Fruit fly (Drosophila melanogaster) whole organism, embryonic: Measurements from ENCODE around the gene CG2147.

Experiments used
- CG10565 ChIP-seq: fragments of 200-800 bp; sonication (Bioruptor generic); optimal IDR thresholded peaks from 3 replicates; lab custom pipeline; 2016; ENCODE audit warnings: missing biosample characterization, mild to moderate bottlenecking, missing genetic modification characterization
- CG11093 ChIP-seq: fragments of 200-800 bp; sonication (Bioruptor generic); IDR thresholded peaks from 3 replicates; pipeline ENCODE4 v1.3.6; 2022; ENCODE audit warnings: missing biosample characterization, missing genetic modification characterization
- CG13424 ChIP-seq: fragments of 200-800 bp; sonication (Bioruptor generic); optimal IDR thresholded peaks from 2 replicates; lab custom pipeline; 2019; ENCODE audit warnings: missing biosample characterization, mild to moderate bottlenecking, missing genetic modification characterization, moderate library complexity
- CG14050 ChIP-seq: fragments of 200-800 bp; sonication (Bioruptor generic); IDR thresholded peaks from 3 replicates; pipeline ENCODE4 v1.3.6; 2022; ENCODE audit warnings: missing biosample characterization, missing genetic modification characterization
- CG14441 ChIP-seq: fragments of 200-800 bp; sonication (Bioruptor generic); IDR thresholded peaks from 2 replicates; pipeline ENCODE4 v1.3.6; 2022; ENCODE audit warnings: missing biosample characterization, missing genetic modification characterization
- CG14860 ChIP-seq: fragments of 200-800 bp; sonication (Bioruptor generic); IDR thresholded peaks from 3 replicates; pipeline ENCODE4 v1.3.6; 2022; ENCODE audit warnings: missing biosample characterization, missing genetic modification characterization; ENCODE audit not compliant: partially characterized antibody
- CG1529 ChIP-seq: fragments of 200-800 bp; sonication (Bioruptor generic); optimal IDR thresholded peaks from 3 replicates; lab custom pipeline; 2018; ENCODE audit warnings: missing biosample characterization, missing genetic modification characterization
- CG16779 ChIP-seq: fragments of 200-800 bp; sonication (Bioruptor generic); IDR thresholded peaks from 2 replicates; pipeline ENCODE4 v1.3.6; 2022; ENCODE audit warnings: missing biosample characterization, missing genetic modification characterization
- CG16815 ChIP-seq: fragments of 200-800 bp; sonication (Bioruptor generic); optimal IDR thresholded peaks from 3 replicates; lab custom pipeline; 2017; ENCODE audit warnings: missing biosample characterization, mild to moderate bottlenecking, missing genetic modification characterization
- CG17186 ChIP-seq: fragments of 200-800 bp; sonication (Bioruptor generic); optimal IDR thresholded peaks from 3 replicates; lab custom pipeline; 2017; ENCODE audit warnings: missing biosample characterization, missing genetic modification reagents, missing genetic modification characterization
- CG17328 ChIP-seq: fragments of 200-800 bp; sonication (Bioruptor generic); IDR thresholded peaks from 2 replicates; pipeline ENCODE4 v1.3.6; 2022; ENCODE audit warnings: missing biosample characterization, missing genetic modification characterization
- CG2202 ChIP-seq: fragments of 200-800 bp; sonication (Bioruptor generic); optimal IDR thresholded peaks from 2 replicates; lab custom pipeline; 2018; ENCODE audit warnings: missing biosample characterization, mild to moderate bottlenecking, missing genetic modification characterization
- CG31388 ChIP-seq: fragments of 200-800 bp; sonication (Bioruptor generic); optimal IDR thresholded peaks from 2 replicates; lab custom pipeline; 2016; ENCODE audit warnings: missing biosample characterization, missing genetic modification characterization
- CG33557 ChIP-seq: fragments of 200-800 bp; sonication (Bioruptor generic); optimal IDR thresholded peaks from 2 replicates; lab custom pipeline; 2019; ENCODE audit warnings: missing biosample characterization, mild to moderate bottlenecking, missing genetic modification characterization, moderate library complexity
- CG4360 ChIP-seq: fragments of 200-800 bp; sonication (Bioruptor generic); IDR thresholded peaks from 2 replicates; pipeline ENCODE4 v1.3.6; 2022; ENCODE audit warnings: missing biosample characterization, missing genetic modification characterization
- CG6765 ChIP-seq: fragments of 200-800 bp; sonication (Bioruptor generic); optimal IDR thresholded peaks from 3 replicates; lab custom pipeline; 2017; ENCODE audit warnings: missing biosample characterization, mild to moderate bottlenecking, missing genetic modification characterization
- CG8765 ChIP-seq: fragments of 200-800 bp; sonication (Bioruptor generic); IDR thresholded peaks from 2 replicates; pipeline ENCODE4 v1.3.6; 2022; ENCODE audit warnings: missing biosample characterization, missing genetic modification characterization
- Chrac-16 ChIP-seq: fragments of 200-800 bp; sonication (Bioruptor generic); optimal IDR thresholded peaks from 3 replicates; lab custom pipeline; 2016; ENCODE audit warnings: missing biosample characterization, missing genetic modification characterization
- Dbx ChIP-seq: fragments of 200-800 bp; sonication (Bioruptor generic); IDR thresholded peaks from 3 replicates; pipeline ENCODE4 v1.3.6; 2022; ENCODE audit warnings: missing biosample characterization, missing genetic modification characterization
- Dfd ChIP-seq, 2 experiments: fragments of >200 bp; optimal IDR thresholded peaks; 2 replicates each; lab custom pipeline; 2017; ENCODE audit warnings: missing biosample characterization in 2 of 2, missing genetic modification characterization in 2 of 2
- Drgx ChIP-seq: fragments of 200-800 bp; sonication (Bioruptor generic); IDR thresholded peaks from 2 replicates; pipeline ENCODE4 v1.3.6; 2022; ENCODE audit warnings: missing biosample characterization, missing genetic modification characterization
- ERR ChIP-seq: fragments of 200-800 bp; sonication (Bioruptor generic); optimal IDR thresholded peaks from 2 replicates; lab custom pipeline; 2016; ENCODE audit warnings: missing biosample characterization, missing genetic modification characterization
- Ets65A ChIP-seq: fragments of 200-800 bp; sonication (Bioruptor generic); peaks from one replicate; lab custom pipeline; 2016; ENCODE audit warnings: missing biosample characterization, missing genetic modification characterization
- Fer1 ChIP-seq: fragments of 200-800 bp; sonication (Bioruptor generic); optimal IDR thresholded peaks from 2 replicates; lab custom pipeline; 2017; ENCODE audit warnings: missing biosample characterization, mild to moderate bottlenecking, missing genetic modification characterization
- HmgD ChIP-seq: fragments of 200-800 bp; sonication (Bioruptor generic); optimal IDR thresholded peaks from 3 replicates; lab custom pipeline; 2016; ENCODE audit warnings: missing biosample characterization, missing genetic modification characterization
- Hr39 ChIP-seq: fragments of >200 bp; optimal IDR thresholded peaks from 2 replicates; lab custom pipeline; 2017
- Med ChIP-seq: fragments of 200-800 bp; sonication (Bioruptor generic); peaks from one replicate; lab custom pipeline; 2016; ENCODE audit warnings: missing biosample characterization, missing genetic modification characterization, mild to moderate bottlenecking, inconsistent platforms, moderate library complexity
- Ssrp ChIP-seq: fragments of 200-800 bp; sonication (Bioruptor generic); optimal IDR thresholded peaks from 2 replicates; lab custom pipeline; 2018; ENCODE audit warnings: missing biosample characterization, mild to moderate bottlenecking, missing genetic modification characterization, moderate library complexity
- al ChIP-seq: fragments of 200-800 bp; sonication (Bioruptor generic); IDR thresholded peaks from 2 replicates; pipeline ENCODE4 v1.3.6; 2022; ENCODE audit warnings: missing biosample characterization, missing genetic modification characterization
- ara ChIP-seq: fragments of 200-800 bp; sonication (Bioruptor generic); IDR thresholded peaks from 2 replicates; pipeline ENCODE4 v1.3.6; 2022; ENCODE audit warnings: missing biosample characterization, missing genetic modification characterization
- bigmax ChIP-seq: fragments of 200-800 bp; sonication (Bioruptor generic); optimal IDR thresholded peaks from 2 replicates; lab custom pipeline; 2018; ENCODE audit warnings: missing biosample characterization, mild to moderate bottlenecking, missing genetic modification characterization
- cad ChIP-seq: fragments of >200 bp; optimal IDR thresholded peaks from 2 replicates; lab custom pipeline; 2017; ENCODE audit warnings: missing biosample characterization, missing genetic modification characterization
- chif ChIP-seq, 2 experiments: fragments of 200-800 bp; sonication (Bioruptor generic); optimal IDR thresholded peaks; 3 replicates each; lab custom pipeline; 2016; ENCODE audit warnings: missing biosample characterization in 2 of 2, missing genetic modification characterization in 2 of 2
- ci ChIP-seq: fragments of 200-800 bp; sonication (Bioruptor generic); IDR thresholded peaks from 3 replicates; pipeline ENCODE4 v1.3.6; 2022; ENCODE audit warnings: missing biosample characterization, missing genetic modification characterization
- crol ChIP-seq: fragments of 200-800 bp; sonication (Bioruptor generic); IDR thresholded peaks from 2 replicates; pipeline ENCODE4 v1.3.6; 2022; ENCODE audit warnings: missing biosample characterization, missing genetic modification characterization
- cwo ChIP-seq: fragments of 200-800 bp; sonication (Bioruptor generic); optimal IDR thresholded peaks from 3 replicates; lab custom pipeline; 2017; ENCODE audit warnings: missing biosample characterization, missing genetic modification characterization, mild to moderate bottlenecking, moderate library complexity, missing genetic modification reagents
- dmrt99B ChIP-seq: fragments of 200-800 bp; sonication (Bioruptor generic); optimal IDR thresholded peaks from 2 replicates; lab custom pipeline; 2018; ENCODE audit warnings: missing biosample characterization, mild to moderate bottlenecking, missing genetic modification characterization, moderate library complexity
- dpn ChIP-seq, 2 experiments: fragments of 200-800 bp; sonication (Bioruptor generic); optimal IDR thresholded peaks; 3 replicates each; lab custom pipeline; 2016; ENCODE audit warnings: missing biosample characterization in 2 of 2, missing genetic modification characterization in 2 of 2
- dysf ChIP-seq: fragments of 200-800 bp; sonication (Bioruptor generic); IDR thresholded peaks from 3 replicates; pipeline ENCODE4 v1.3.6; 2022; ENCODE audit warnings: missing biosample characterization, missing genetic modification characterization
- gcm ChIP-seq: fragments of 200-800 bp; sonication (Bioruptor generic); optimal IDR thresholded peaks from 2 replicates; lab custom pipeline; 2019; ENCODE audit warnings: missing biosample characterization, mild to moderate bottlenecking, missing genetic modification characterization, moderate library complexity
- lmd ChIP-seq: fragments of 200-800 bp; sonication (Bioruptor generic); IDR thresholded peaks from 2 replicates; pipeline ENCODE4 v1.3.6; 2022; ENCODE audit warnings: missing biosample characterization, missing genetic modification characterization
- onecut ChIP-seq: fragments of 200-800 bp; sonication (Bioruptor generic); IDR thresholded peaks from 2 replicates; pipeline ENCODE4 v1.3.6; 2022; ENCODE audit warnings: missing biosample characterization, missing genetic modification characterization
- pan ChIP-seq, 4 experiments: fragments of >200 bp in 3 of 4; fragments of 200-800 bp in 1 of 4; sonication (Bioruptor generic) in 1 of 4; optimal IDR thresholded peaks in 3 of 4; IDR thresholded peaks in 1 of 4; 2 replicates each; pipeline versions ENCODE4 v1.3.6 to Lab custom; 2017 to 2022; ENCODE audit warnings: missing biosample characterization in 2 of 4, missing genetic modification characterization in 2 of 4, mixed read lengths in 1 of 4
- prd ChIP-seq, 3 experiments: fragments of >200 bp in 2 of 3; fragments of 200-800 bp in 1 of 3; sonication (Bioruptor generic) in 1 of 3; optimal IDR thresholded peaks in 2 of 3; IDR thresholded peaks in 1 of 3; 2 replicates in 2 of 3; 3 replicates in 1 of 3; pipeline versions ENCODE4 v1.3.6 to Lab custom; 2017 to 2022; ENCODE audit warnings: missing biosample characterization in 1 of 3, missing genetic modification characterization in 1 of 3
- sc ChIP-seq, 3 experiments: fragments of >200 bp in 2 of 3; fragments of 200-800 bp in 1 of 3; sonication (Bioruptor generic) in 1 of 3; optimal IDR thresholded peaks; 2 replicates in 2 of 3; 3 replicates in 1 of 3; lab custom pipeline; 2017; ENCODE audit warnings: mild to moderate bottlenecking in 1 of 3, missing biosample characterization in 1 of 3, missing genetic modification characterization in 1 of 3, missing genetic modification reagents in 1 of 3
- sisA ChIP-seq: fragments of 200-800 bp; sonication (Bioruptor generic); IDR thresholded peaks from 2 replicates; pipeline ENCODE4 v1.3.6; 2022; ENCODE audit warnings: missing biosample characterization, missing genetic modification characterization
- so ChIP-seq: fragments of 200-800 bp; sonication (Bioruptor generic); IDR thresholded peaks from 3 replicates; pipeline ENCODE4 v1.3.6; 2022; ENCODE audit warnings: missing biosample characterization, missing genetic modification characterization
- ttk ChIP-seq: fragments of 200-800 bp; sonication (Bioruptor generic); IDR thresholded peaks from 2 replicates; pipeline ENCODE4 v2.1.2; 2022; ENCODE audit warnings: missing biosample characterization, missing genetic modification characterization
- usp ChIP-seq: fragments of >200 bp; optimal IDR thresholded peaks from 2 replicates; lab custom pipeline; 2017; ENCODE audit warnings: missing biosample characterization, missing genetic modification characterization

The CG2147 gene

dm6 chrX:8206561-8206960, 33.9 kb upstream of the CG2147 start:
- TF ChIP-seq crol (GFP tag; lab: Robert Waterston, UW) (0 out of 2 replicates have a peak, but pooled peaks have one; percentile 16), CG14860 (GFP tag; lab: Robert Waterston, UW) (no peak), Fer1 (GFP tag; lab: Kevin White, UChicago) (no peak), ERR (no peak), Hr39 (peak; percentile 65), CG8765 (no peak)

dm6 chrX:8207054-8207453, 33.4 kb upstream of the CG2147 start:
- TF ChIP-seq ttk (GFP tag; lab: Robert Waterston, UW) = 0 out of 2 replicates have a peak, but pooled peaks have one; percentile 41
- no peak for TF ChIP-seq CG16779
- no peak for TF ChIP-seq pan (optimal IDR thresholded peaks at IDR 0.05; lab: Kevin White, UChicago)
- TF ChIP-seq pan (GFP tag; optimal IDR thresholded peaks at IDR 0.05 in 1 of 2, IDR thresholded peaks at IDR 0.05 in 1 of 2) = peak in 1 of 2 experiments; percentile 21
- TF ChIP-seq dysf (GFP tag; lab: Robert Waterston, UW) = 0 out of 3 replicates have a peak, but pooled peaks have one; percentile 30
- TF ChIP-seq CG16815 = no peak
- no peak for TF ChIP-seq CG2202 (tag; lab: Kevin White, UChicago)
- TF ChIP-seq CG11093 (GFP tag; lab: Robert Waterston, UW) = no peak
- no peak for TF ChIP-seq CG10565 (GFP tag; lab: Kevin White, UChicago)
- no peak for TF ChIP-seq Dbx (GFP tag; lab: Robert Waterston, UW)
- TF ChIP-seq sisA (GFP tag; lab: Robert Waterston, UW) = 0 out of 2 replicates have a peak, but pooled peaks have one; percentile 8
- no peak for TF ChIP-seq CG1529 (GFP tag; lab: Kevin White, UChicago)
- TF ChIP-seq Drgx = peak; percentile 57; the same call in 1 of the 2 replicates
- TF ChIP-seq prd (optimal IDR thresholded peaks at IDR 0.05; lab: Kevin White, UChicago) = no peak
- peak; percentile 43; the same call in 1 of the 3 replicates for TF ChIP-seq prd (GFP tag; IDR thresholded peaks at IDR 0.05; lab: Robert Waterston, UW)
- no peak for TF ChIP-seq CG17328 (GFP tag; lab: Robert Waterston, UW)
- TF ChIP-seq onecut (GFP tag; lab: Robert Waterston, UW) = no peak
- no peak for TF ChIP-seq usp
- no peak for TF ChIP-seq Ets65A (GFP tag; lab: Kevin White, UChicago)
- no peak for TF ChIP-seq CG31388 (GFP tag; lab: Kevin White, UChicago)
- no peak for TF ChIP-seq ara (GFP tag; lab: Robert Waterston, UW)
- TF ChIP-seq CG14441 (GFP tag; lab: Robert Waterston, UW) = peak; percentile 30; the same call in 1 of the 2 replicates
- no peak for TF ChIP-seq Dfd (GFP tag; optimal IDR thresholded peaks at IDR 0.05; lab: Kevin White, UChicago)
- no peak for TF ChIP-seq al (GFP tag; lab: Robert Waterston, UW)
- no peak for TF ChIP-seq Ssrp
- TF ChIP-seq CG33557 (GFP tag; lab: Kevin White, UChicago) = no peak
- TF ChIP-seq Chrac-16 (GFP tag; lab: Kevin White, UChicago) = no peak
- no peak for TF ChIP-seq gcm (GFP tag; lab: Kevin White, UChicago)
- no peak for TF ChIP-seq CG14050 (GFP tag; lab: Robert Waterston, UW)
- no peak for TF ChIP-seq sc (optimal IDR thresholded peaks at IDR 0.05; lab: Kevin White, UChicago)
- no peak for TF ChIP-seq sc (GFP tag; optimal IDR thresholded peaks at IDR 0.05; lab: Kevin White, UChicago)
- no peak for TF ChIP-seq CG4360 (GFP tag; lab: Robert Waterston, UW)
- peak; percentile 58 for TF ChIP-seq Med (GFP tag; lab: Kevin White, UChicago)
- no peak for TF ChIP-seq cad (GFP tag; lab: Kevin White, UChicago)
- TF ChIP-seq so = no peak
- no peak for TF ChIP-seq CG17186 (GFP tag; lab: Kevin White, UChicago)
- TF ChIP-seq HmgD (GFP tag; lab: Kevin White, UChicago) = no peak
- TF ChIP-seq dpn (GFP tag; optimal IDR thresholded peaks at IDR 0.05; lab: Kevin White, UChicago) = no peak
- TF ChIP-seq lmd (GFP tag; lab: Robert Waterston, UW) = no peak
- TF ChIP-seq chif (GFP tag; optimal IDR thresholded peaks at IDR 0.05; lab: Kevin White, UChicago) = no peak
- TF ChIP-seq CG6765 (GFP tag; lab: Kevin White, UChicago) = no peak
- no peak for TF ChIP-seq cwo (GFP tag; lab: Kevin White, UChicago)
- TF ChIP-seq CG13424 (tag; lab: Kevin White, UChicago) = peak; percentile 2
- no peak for TF ChIP-seq bigmax (GFP tag; lab: Kevin White, UChicago)
- TF ChIP-seq ci = peak; percentile 35; the same call in 1 of the 3 replicates
- peak; percentile 30 for TF ChIP-seq dmrt99B (tag; lab: Kevin White, UChicago)
